Fruit fly (Drosophila melanogaster): ENCODE measurements around the gene js.

The js gene

DNA sequence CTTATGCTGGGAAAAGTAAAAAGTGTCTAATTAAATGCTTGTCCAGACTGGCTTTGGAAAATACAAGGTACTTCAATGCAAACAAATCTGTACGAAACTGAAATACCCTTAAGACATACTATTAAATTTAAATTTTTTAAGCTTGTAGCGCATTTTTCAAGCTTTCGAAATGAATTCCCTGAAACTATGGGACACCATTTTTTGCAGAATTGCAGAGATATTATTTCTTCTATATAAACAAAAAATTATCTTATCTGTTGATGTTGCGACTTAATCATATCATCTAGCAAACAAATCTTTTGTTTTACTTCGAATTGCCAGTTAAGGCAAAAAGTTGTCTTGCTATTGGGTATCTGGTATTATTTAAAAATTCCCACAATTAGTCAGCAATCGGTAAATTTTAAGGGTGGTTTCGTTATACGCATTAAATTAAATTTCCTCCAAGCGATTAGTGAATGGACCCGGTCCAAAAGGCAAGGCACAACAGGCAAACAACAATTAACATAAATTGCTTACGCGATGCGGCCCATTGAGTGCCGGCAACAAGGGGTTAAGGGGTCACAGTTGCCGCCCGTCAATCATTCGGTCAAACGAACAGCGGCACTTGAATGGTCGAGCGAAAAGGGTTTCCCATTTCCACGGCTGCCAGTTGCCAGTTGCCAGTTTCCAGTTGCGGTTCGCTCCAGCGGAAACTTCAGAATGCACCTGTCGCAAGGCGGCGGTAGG, 31.6 kb downstream of the js start:
- TF ChIP-seq CG6689 (GFP tag; IDR thresholded peaks at IDR 0.05) (no peak), CG8089 (GFP tag; optimal IDR thresholded peaks at IDR 0.05) (no peak), zen2 (GFP tag; IDR thresholded peaks at IDR 0.05; ENCODE audit: partially characterized antibody) (no peak), CG1529 (GFP tag; optimal IDR thresholded peaks at IDR 0.05) (peak; percentile 22), CG11504 (tag; optimal IDR thresholded peaks at IDR 0.05) (peak; percentile 42), CG8924 (tag; optimal IDR thresholded peaks at IDR 0.05) (no peak), dimm (GFP tag; IDR thresholded peaks at IDR 0.05) (no peak), pzg (GFP tag; optimal IDR thresholded peaks at IDR 0.05) (no peak), zfh2 (GFP tag; optimal IDR thresholded peaks at IDR 0.05) (no peak), tup (GFP tag; optimal IDR thresholded peaks at IDR 0.05) (no peak), Oaz (GFP tag; IDR thresholded peaks at IDR 0.05) (no peak), exex (tag; optimal IDR thresholded peaks at IDR 0.05) (no peak), crp (GFP tag; optimal IDR thresholded peaks at IDR 0.05) (no peak), lov (optimal IDR thresholded peaks at IDR 0.05) (no peak), lov (GFP tag; IDR thresholded peaks at IDR 0.05) (no peak), grn (GFP tag; optimal IDR thresholded peaks at IDR 0.05) (peak; percentile 85), maf-S (GFP tag; optimal IDR thresholded peaks at IDR 0.05) (no peak), Deaf1 (tag; optimal IDR thresholded peaks at IDR 0.05) (no peak), fd96Cb (tag; optimal IDR thresholded peaks at IDR 0.05) (no peak), CG8388 (GFP tag; optimal IDR thresholded peaks at IDR 0.05) (peak; percentile 22), CG18262 (tag; optimal IDR thresholded peaks at IDR 0.05) (peak; percentile 43), bcd (GFP tag; optimal IDR thresholded peaks at IDR 0.05) (no peak), gem (tag; optimal IDR thresholded peaks at IDR 0.05) (peak; percentile 52), Rx (GFP tag; IDR thresholded peaks at IDR 0.05) (no peak), Oli (tag; optimal IDR thresholded peaks at IDR 0.05) (peak; percentile 7), ac (GFP tag; optimal IDR thresholded peaks at IDR 0.05) (no peak), shn (GFP tag; optimal IDR thresholded peaks at IDR 0.05) (no peak), fu2 (GFP tag; optimal IDR thresholded peaks at IDR 0.05) (no peak), CG10543 (GFP tag; optimal IDR thresholded peaks at IDR 0.05) (no peak), Med (GFP tag) (peak; percentile 55), tin (GFP tag; optimal IDR thresholded peaks at IDR 0.05) (no peak), E2f1 (GFP tag; IDR thresholded peaks at IDR 0.05) (no peak), BEAF-32 (GFP tag; optimal IDR thresholded peaks at IDR 0.05) (no peak), Lhr (GFP tag; optimal IDR thresholded peaks at IDR 0.05) (no peak), CG14441 (GFP tag; IDR thresholded peaks at IDR 0.05) (no peak), CG17829 (tag; optimal IDR thresholded peaks at IDR 0.05) (no peak), Hr78 (GFP tag; optimal IDR thresholded peaks at IDR 0.05) (peak in 1 of 2 experiments; percentile 82), gfzf (GFP tag; optimal IDR thresholded peaks at IDR 0.05) (no peak), Kr (GFP tag; optimal IDR thresholded peaks at IDR 0.05) (peak; percentile 98), Side (GFP tag; optimal IDR thresholded peaks at IDR 0.05) (no peak), Drgx (GFP tag; IDR thresholded peaks at IDR 0.05) (no peak), CG12769 (tag; optimal IDR thresholded peaks at IDR 0.05) (no peak), CG12391 (tag; optimal IDR thresholded peaks at IDR 0.05) (peak; percentile 38), lmd (GFP tag; IDR thresholded peaks at IDR 0.05) (no peak), twi (tag; optimal IDR thresholded peaks at IDR 0.05) (no peak), wor (GFP tag; IDR thresholded peaks at IDR 0.05) (no peak), B-H2 (GFP tag; optimal IDR thresholded peaks at IDR 0.05) (no peak), CG17361 (GFP tag; IDR thresholded peaks at IDR 0.05) (peak; percentile 35; the same call in 1 of the 3 replicates), repo (GFP tag; optimal IDR thresholded peaks at IDR 0.05) (no peak), schlank (tag; optimal IDR thresholded peaks at IDR 0.05) (no peak)
